Worm (Caenorhabditis elegans): ENCODE measurements around the gene kel-8.

The kel-8 gene

ce11 chrV:2728236-2728635 lies 57.0 kb downstream of the kel-8 start, which contains the start of gene str-33:
str-33 (plus strand) TSS chrV:2728536.
- TF ChIP-seq flt-1 (GFP tag; IDR thresholded peaks at IDR 0.05) (no peak), sea-1 (GFP tag; conservative IDR thresholded peaks at IDR 0.05) (no peak), F13C5.2 (tag; optimal IDR thresholded peaks at IDR 0.05) (no peak), hmg-4 (GFP tag; optimal IDR thresholded peaks at IDR 0.05) (no peak), scrt-1 (GFP tag; IDR thresholded peaks at IDR 0.05) (no peak), pes-1 (GFP tag; IDR thresholded peaks at IDR 0.05) (no peak), B0310.2 (tag; optimal IDR thresholded peaks at IDR 0.05) (no peak), ama-1 (optimal IDR thresholded peaks at IDR 0.05) (no peak), hnd-1 (tag; optimal IDR thresholded peaks at IDR 0.05) (no peak), ceh-13 (GFP tag; optimal IDR thresholded peaks at IDR 0.05) (no peak), tra-4 (tag; optimal IDR thresholded peaks at IDR 0.05) (no peak)

DNA sequence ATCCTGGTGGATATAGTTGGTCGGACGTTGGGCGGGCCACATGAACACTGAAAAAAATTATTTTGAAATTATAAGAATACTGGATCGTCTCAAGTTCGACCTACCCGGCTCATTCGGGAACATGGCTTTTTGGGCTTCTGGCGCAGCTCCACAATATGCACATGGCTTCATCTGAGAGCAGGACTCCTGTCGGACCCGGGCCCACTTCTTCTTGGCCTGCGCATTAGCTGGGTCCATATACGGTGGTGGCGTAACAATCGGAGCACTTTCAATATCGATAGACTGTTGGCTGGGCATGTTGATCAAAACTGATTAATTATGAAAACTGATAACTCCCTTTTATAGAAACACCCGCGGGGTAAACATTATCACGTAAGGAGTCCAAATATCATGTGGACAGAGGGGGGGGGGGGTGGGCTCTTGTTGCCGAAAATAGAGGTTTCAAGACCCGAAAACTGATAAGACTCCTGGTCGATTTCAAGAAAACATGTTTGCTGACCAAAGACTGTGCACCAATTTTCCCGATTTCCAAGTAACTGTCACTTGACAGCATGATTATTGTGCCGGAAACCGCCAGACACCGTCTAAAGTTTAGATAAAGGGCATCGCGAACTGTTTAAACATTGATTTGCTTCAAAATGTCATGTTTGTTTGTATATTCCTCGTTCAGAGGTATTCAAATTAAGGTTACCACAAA lies 59.7 kb downstream of the kel-8 start, which contains the start of gene dod-3:
dod-3 (minus strand) TSS at position 315 of the 697 bp plus-strand sequence.
- TF ChIP-seq aly-1 (tag; optimal IDR thresholded peaks at IDR 0.05) (no peak), hmbx-1 (tag; optimal IDR thresholded peaks at IDR 0.05) (no peak), pes-1 (GFP tag; IDR thresholded peaks at IDR 0.05) (no peak), ceh-13 (GFP tag; optimal IDR thresholded peaks at IDR 0.05) (no peak), scrt-1 (GFP tag; IDR thresholded peaks at IDR 0.05) (no peak), ceh-36 (tag; optimal IDR thresholded peaks at IDR 0.05) (no peak), ets-7 (tag; optimal IDR thresholded peaks at IDR 0.05) (no peak), sea-1 (GFP tag; conservative IDR thresholded peaks at IDR 0.05) (no peak)

DNA sequence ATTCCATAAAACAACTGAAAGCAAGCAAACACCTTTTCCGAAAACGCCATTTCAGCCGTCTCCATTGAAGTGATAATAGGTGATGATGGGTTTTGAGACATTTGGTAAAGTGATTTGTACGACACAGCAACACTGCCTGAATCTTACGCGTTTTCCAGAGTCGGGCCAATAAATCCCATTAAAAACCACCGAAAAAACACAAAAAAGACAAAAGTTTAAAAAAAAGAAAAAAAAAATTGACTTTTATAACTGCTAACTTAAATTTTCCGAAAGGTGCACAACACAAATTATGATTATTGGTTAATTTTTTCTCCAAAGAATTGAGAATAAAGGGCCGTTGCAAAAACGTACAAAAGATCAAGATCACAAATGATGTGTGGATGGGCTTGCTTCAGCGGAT lies 63.1 kb downstream of the kel-8 start, which contains the start of gene srg-57:
srg-57 (minus strand) TSS at position 101 of the 400 bp plus-strand sequence.
- TF ChIP-seq tbx-11 (GFP tag; IDR thresholded peaks at IDR 0.05) (no peak), ceh-36 (tag; optimal IDR thresholded peaks at IDR 0.05) (no peak), tbx-37 (GFP tag; conservative IDR thresholded peaks at IDR 0.05) (no peak), tra-4 (tag; optimal IDR thresholded peaks at IDR 0.05) (no peak), aly-1 (tag; optimal IDR thresholded peaks at IDR 0.05) (no peak), hnd-1 (tag; optimal IDR thresholded peaks at IDR 0.05) (no peak), F13C5.2 (tag; optimal IDR thresholded peaks at IDR 0.05) (no peak), pes-1 (GFP tag; IDR thresholded peaks at IDR 0.05) (no peak), B0310.2 (tag; optimal IDR thresholded peaks at IDR 0.05) (no peak), scrt-1 (GFP tag; IDR thresholded peaks at IDR 0.05) (no peak), ama-1 (optimal IDR thresholded peaks at IDR 0.05) (no peak), sea-1 (GFP tag; conservative IDR thresholded peaks at IDR 0.05) (no peak)
